Worm (Caenorhabditis elegans): ENCODE measurements around the gene T23D5.3.
"Not testable (repeated sequence)": the region's sequence is repeated elsewhere in the genome, so short reads cannot be mapped to it uniquely, and the experiment has no call there.

T23D5.3 gene

DNA sequence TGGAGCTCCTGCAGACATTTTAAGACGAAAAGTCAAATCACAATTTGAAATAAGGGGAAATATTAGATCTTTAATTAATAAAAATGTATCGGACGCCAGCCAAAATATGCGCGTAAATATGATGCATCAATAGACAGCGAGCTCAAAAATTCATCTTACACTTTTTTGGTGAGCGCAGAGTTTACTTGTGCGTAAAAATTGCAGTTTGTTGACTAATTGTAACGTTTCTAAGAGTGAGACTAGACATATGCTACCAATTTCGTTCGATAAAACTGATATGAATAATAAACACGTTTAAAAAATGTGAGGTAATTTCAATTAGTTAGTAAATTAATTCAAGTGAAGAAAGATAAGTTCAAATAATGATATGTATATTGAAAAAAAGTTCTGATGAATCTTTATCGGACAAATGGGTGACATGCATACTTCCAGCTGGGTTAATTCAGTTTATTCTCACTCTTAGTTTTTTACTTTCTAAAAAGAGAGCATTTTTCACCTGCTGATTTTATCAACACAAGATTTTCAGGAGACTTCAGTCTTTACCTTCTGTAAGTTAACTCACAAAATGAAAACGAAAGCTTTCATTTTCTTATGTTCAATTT lies 45.8 kb upstream of the T23D5.3 start, which contains the start of the genes nhr-285 and irld-52 (continued):
- no peak for TF ChIP-seq tbx-9 (tag; optimal IDR thresholded peaks at IDR 0.05; ENCODE audit: borderline replicate concordance)

DNA sequence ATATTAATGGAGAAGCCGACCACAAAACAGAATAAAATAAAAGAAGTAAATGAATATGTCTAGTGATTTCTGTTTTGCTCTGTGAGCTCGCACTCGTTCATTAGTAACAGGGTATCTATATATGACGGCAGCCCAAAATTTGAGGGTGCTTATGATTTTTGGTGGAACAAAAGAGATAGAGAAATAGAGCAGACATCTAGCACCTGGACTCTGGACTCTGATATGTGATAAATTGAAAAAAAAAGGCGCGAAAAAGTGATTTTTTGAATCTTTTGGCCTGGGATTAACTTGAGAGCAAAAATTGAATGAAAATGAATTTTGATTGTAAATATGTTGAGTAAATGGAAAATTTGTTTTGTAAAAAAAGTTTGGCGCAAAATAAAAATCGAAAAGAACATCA lies 43.2 kb upstream of the T23D5.3 start, which contains the start of gene nhr-283:
Gene nhr-283 (minus strand): TSS at position 101 of the 400 bp plus-strand sequence.
- no peak for TF ChIP-seq unc-62 (GFP tag; optimal IDR thresholded peaks at IDR 0.05)
- TF ChIP-seq aptf-3 (GFP tag; IDR thresholded peaks at IDR 0.05), result no peak
- no peak for TF ChIP-seq hlh-12 (tag; optimal IDR thresholded peaks at IDR 0.05)
- no peak for TF ChIP-seq T07F8.4 (tag; optimal IDR thresholded peaks at IDR 0.05)
- TF ChIP-seq C17E4.6 (GFP tag; IDR thresholded peaks at IDR 0.05), result no peak
- no peak for TF ChIP-seq lir-1 (GFP tag; conservative IDR thresholded peaks at IDR 0.05)

DNA sequence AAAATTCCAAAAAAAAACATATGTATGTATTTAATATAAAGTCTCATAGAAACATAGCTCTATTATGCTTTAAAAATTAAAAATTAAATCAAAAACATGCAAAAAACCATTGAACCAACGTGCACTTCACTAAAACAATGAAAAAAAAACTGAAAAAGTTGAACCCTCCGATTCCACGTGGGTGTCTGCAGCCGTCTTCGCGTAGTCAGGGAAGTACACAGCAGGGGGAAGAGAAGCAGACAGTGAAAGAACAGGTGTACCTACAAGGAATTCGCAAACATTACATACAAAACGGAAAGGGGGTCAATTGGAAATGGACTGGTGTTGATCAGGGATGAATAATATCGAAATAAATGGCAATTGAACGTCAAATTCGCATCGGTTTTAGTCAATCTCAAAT lies 40.5 kb upstream of the T23D5.3 start:
- TF ChIP-seq ceh-58 (GFP tag; IDR thresholded peaks at IDR 0.05) (no peak), B0261.1 (tag; optimal IDR thresholded peaks at IDR 0.05) (no peak), D2030.7 (GFP tag; IDR thresholded peaks at IDR 0.05) (no peak), somi-1 (GFP tag; optimal IDR thresholded peaks at IDR 0.05) (no peak), C17E4.6 (GFP tag; IDR thresholded peaks at IDR 0.05) (no peak)

DNA sequence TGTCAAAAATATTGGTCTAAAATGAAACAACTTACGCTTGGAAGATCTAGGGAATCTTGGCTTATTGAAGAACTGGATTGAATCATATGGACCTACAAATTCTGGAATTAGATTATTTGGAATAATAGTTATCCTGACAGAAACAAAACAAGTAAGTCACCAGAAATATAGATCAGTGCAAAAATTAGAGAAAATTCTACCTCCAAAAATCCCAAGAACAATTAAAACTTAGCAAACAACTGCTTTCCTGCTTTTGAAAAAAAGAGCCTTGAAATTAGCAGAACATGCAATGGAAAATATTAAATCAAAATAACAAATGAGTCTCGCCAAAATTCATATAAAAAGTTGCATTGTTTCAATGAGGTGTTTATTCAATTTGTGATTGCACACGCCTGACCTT lies 39.7 kb upstream of the T23D5.3 start, which contains the start of gene nhr-60:
Gene nhr-60 (minus strand): TSS at position 101 of the 400 bp plus-strand sequence.
- no peak for TF ChIP-seq madf-10 (tag; optimal IDR thresholded peaks at IDR 0.05)
- no peak for TF ChIP-seq ceh-58 (GFP tag; IDR thresholded peaks at IDR 0.05)
- no peak for TF ChIP-seq sea-2 (GFP tag; IDR thresholded peaks at IDR 0.05)
- TF ChIP-seq sptf-2 (GFP tag; optimal IDR thresholded peaks at IDR 0.05), result no peak
- TF ChIP-seq nhr-179 (tag; optimal IDR thresholded peaks at IDR 0.05), result no peak

DNA sequence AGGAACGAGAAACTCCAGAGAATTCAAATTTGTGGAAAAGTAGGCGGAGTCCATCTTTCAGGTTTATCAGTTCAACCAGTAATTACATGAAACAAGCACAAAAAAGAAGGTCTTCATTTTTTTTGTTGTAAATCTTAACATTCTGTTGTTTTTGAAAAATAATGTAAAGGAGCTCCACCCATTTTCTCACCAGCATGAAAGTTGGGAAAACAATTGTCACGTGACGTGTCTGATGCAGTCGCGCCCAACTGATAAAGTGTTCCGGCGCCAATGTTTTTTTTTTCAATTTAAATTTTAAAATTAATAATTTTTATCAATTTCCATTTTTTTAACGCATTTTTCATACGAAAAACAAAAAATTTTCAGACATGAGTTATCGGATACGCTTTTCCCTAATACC lies 35.6 kb upstream of the T23D5.3 start, which contains the start of gene F57A10.4:
Gene F57A10.4 (plus strand): TSS at position 367 of the 400 bp plus-strand sequence.
- peak; percentile 35 for TF ChIP-seq ztf-18 (tag; optimal IDR thresholded peaks at IDR 0.05)
- peak; percentile 85 for TF ChIP-seq ceh-100 (GFP tag; IDR thresholded peaks at IDR 0.05)
- peak; percentile 46; the same call in 1 of the 2 replicates for TF ChIP-seq D2030.7 (GFP tag; IDR thresholded peaks at IDR 0.05)
- no peak for TF ChIP-seq let-526 (GFP tag; IDR thresholded peaks at IDR 0.05)
- no peak for TF ChIP-seq lir-1 (GFP tag; conservative IDR thresholded peaks at IDR 0.05)
- TF ChIP-seq dpff-1 (tag; optimal IDR thresholded peaks at IDR 0.05), result no peak
- TF ChIP-seq mcd-1 (GFP tag; IDR thresholded peaks at IDR 0.05), result peak; percentile 36; the same call in 1 of the 2 replicates
- no peak for TF ChIP-seq snpc-1.3 (tag; optimal IDR thresholded peaks at IDR 0.05; ENCODE audit: insufficient read depth)
- TF ChIP-seq ceh-91 (GFP tag; IDR thresholded peaks at IDR 0.05), result peak; percentile 29; the same call in 1 of the 2 replicates
- no peak for TF ChIP-seq ztf-28 (GFP tag; IDR thresholded peaks at IDR 0.05)
- TF ChIP-seq madf-6 (GFP tag; IDR thresholded peaks at IDR 0.05), result peak; percentile 38; the same call in 1 of the 2 replicates
- TF ChIP-seq efl-1 (GFP tag; optimal IDR thresholded peaks at IDR 0.05), result peak; percentile 45
- TF ChIP-seq somi-1 (GFP tag; optimal IDR thresholded peaks at IDR 0.05), result no peak

DNA sequence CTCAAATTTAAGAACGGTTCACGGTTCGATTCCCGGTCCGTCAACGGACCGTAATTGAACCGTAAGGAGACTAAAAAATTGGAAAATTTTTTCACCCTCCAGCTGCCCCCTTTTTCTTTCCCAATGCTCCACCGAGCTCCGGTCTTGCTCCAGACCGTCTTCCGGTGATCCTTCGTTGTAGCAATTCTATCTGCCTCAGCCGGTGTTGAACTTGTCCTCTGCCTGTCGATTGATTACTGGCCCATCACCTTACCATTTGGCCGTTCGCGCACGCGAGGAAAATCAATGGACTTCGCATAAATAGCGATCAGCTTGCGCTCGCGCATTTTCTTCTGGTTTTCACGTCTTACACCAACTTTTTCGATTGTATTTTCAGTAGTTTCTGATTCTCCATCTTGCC lies 33.9 kb upstream of the T23D5.3 start:
- TF ChIP-seq cebp-1 (GFP tag; IDR thresholded peaks at IDR 0.05) (peak; percentile 59), ceh-91 (GFP tag; IDR thresholded peaks at IDR 0.05) (0 out of 2 replicates have a peak, but pooled peaks have one; percentile 19), pbrm-1 (GFP tag; IDR thresholded peaks at IDR 0.05) (peak; percentile 76), die-1 (tag; optimal IDR thresholded peaks at IDR 0.05) (peak; percentile 28), rpc-1 (tag; optimal IDR thresholded peaks at IDR 0.05) (peak; percentile 61), D2030.7 (GFP tag; IDR thresholded peaks at IDR 0.05) (peak; percentile 89), lin-54 (GFP tag; optimal IDR thresholded peaks at IDR 0.05) (peak; percentile 52), madf-3 (GFP tag; IDR thresholded peaks at IDR 0.05) (peak; percentile 81), ztf-28 (GFP tag; IDR thresholded peaks at IDR 0.05) (peak; percentile 77; the same call in 1 of the 2 replicates), mcd-1 (GFP tag; IDR thresholded peaks at IDR 0.05) (peak; percentile 79), B0336.3 (GFP tag; IDR thresholded peaks at IDR 0.05) (0 out of 2 replicates have a peak, but pooled peaks have one; percentile 30), egrh-3 (GFP tag; IDR thresholded peaks at IDR 0.05) (peak; percentile 41; the same call in 1 of the 2 replicates), bed-2 (GFP tag; IDR thresholded peaks at IDR 0.05) (peak; percentile 85), egl-18 (GFP tag; IDR thresholded peaks at IDR 0.05) (0 out of 2 replicates have a peak, but pooled peaks have one; percentile 29), madf-8 (GFP tag; conservative IDR thresholded peaks at IDR 0.05) (peak; percentile 39), ceh-100 (GFP tag; IDR thresholded peaks at IDR 0.05) (peak; percentile 74), hsf-1 (GFP tag; IDR thresholded peaks at IDR 0.05) (peak; percentile 69), aptf-3 (GFP tag; IDR thresholded peaks at IDR 0.05) (peak; percentile 95; the same call in 1 of the 2 replicates)
- not testable (repeated sequence) for TF ChIP-seq cebp-1 (tag; optimal IDR thresholded peaks at IDR 0.05); rpc-1 (optimal IDR thresholded peaks at IDR 0.05)

Data from whole organism, young adult.